Fruit fly (Drosophila melanogaster): ENCODE data around the gene eIF4EHP.

- no peak for TF ChIP-seq CG13624 (GFP tag; optimal IDR thresholded peaks at IDR 0.05)
- TF ChIP-seq Rfx (GFP tag; IDR thresholded peaks at IDR 0.05): 0 out of 2 replicates have a peak, but pooled peaks have one; percentile 25
- TF ChIP-seq CG3838 (GFP tag; optimal IDR thresholded peaks at IDR 0.05): no peak
- no peak for TF ChIP-seq CG14441 (GFP tag; IDR thresholded peaks at IDR 0.05)
These were observed 51.6 kb downstream of the eIF4EHP start, which contains the start of gene Hsp68 for dm6 chr3R:24057188-24057587.
